Worm (Caenorhabditis elegans) whole organism, midembryonic: ENCODE results near the gene chil-3.
"Not testable (repeated sequence)": the region's sequence is repeated elsewhere in the genome, so short reads cannot be mapped to it uniquely, and the experiment has no call there.

ENCODE experiments used
- T22C8.4 ChIP-seq: fragments of 200-800 bp; sonication (Bioruptor generic); IDR thresholded peaks from 2 replicates; pipeline ENCODE4 v1.3.6; 2022; ENCODE audit warnings: missing genetic modification characterization, missing compliant biosample characterization
- cog-1 ChIP-seq: sonication (generic microtip); optimal IDR thresholded peaks from 2 replicates; lab custom pipeline; 2016; ENCODE audit warnings: missing genetic modification characterization, missing compliant biosample characterization
- flt-1 ChIP-seq: fragments of 200-800 bp; sonication (Bioruptor generic); IDR thresholded peaks from 2 replicates; pipeline ENCODE4 v1.3.6; 2022; ENCODE audit warnings: missing genetic modification characterization, missing compliant biosample characterization
- klf-2 ChIP-seq: fragments of 200-800 bp; sonication (Bioruptor generic); conservative IDR thresholded peaks from 2 replicates; pipeline ENCODE4 v1.3.6; 2022; ENCODE audit warnings: missing genetic modification reagents, missing genetic modification characterization, missing compliant biosample characterization
- med-1 ChIP-seq: sonication (generic microtip); optimal IDR thresholded peaks from 2 replicates; lab custom pipeline; 2017; ENCODE audit warnings: missing genetic modification characterization, mild to moderate bottlenecking, missing compliant biosample characterization, antibody characterized with exemption, missing genetic modification reagents; ENCODE audit not compliant: insufficient read depth
- ref-1 ChIP-seq: fragments of 200-800 bp; sonication (Bioruptor generic); conservative IDR thresholded peaks from 2 replicates; pipeline ENCODE4 v1.3.6; 2022; ENCODE audit warnings: missing genetic modification reagents, missing genetic modification characterization, missing compliant biosample characterization
- tab-1 ChIP-seq: fragments of 200-800 bp; sonication (Bioruptor generic); IDR thresholded peaks from 2 replicates; pipeline ENCODE4 v1.3.6; 2022; ENCODE audit warnings: missing genetic modification characterization, missing compliant biosample characterization
- ztf-23 ChIP-seq: fragments of 200-800 bp; sonication (Bioruptor generic); IDR thresholded peaks from 2 replicates; pipeline ENCODE4 v1.3.6; 2022; ENCODE audit warnings: missing genetic modification reagents, missing genetic modification characterization, missing compliant biosample characterization
- ztf-29 ChIP-seq: fragments of 200-800 bp; sonication (Bioruptor generic); IDR thresholded peaks from 2 replicates; pipeline ENCODE4 v1.3.6; 2022; ENCODE audit warnings: missing genetic modification reagents, missing genetic modification characterization, missing compliant biosample characterization

The chil-3 gene

ce11 chrII:9866378-9866777 is 5.1 kb upstream of the chil-3 start, which contains the start of gene chil-1:
Gene chil-1, minus strand, starts transcription at chrII:9866478.
- not testable (repeated sequence) for TF ChIP-seq med-1; T22C8.4 (GFP tag; lab: Robert Waterston, UW); tab-1 (GFP tag; lab: Robert Waterston, UW)

ce11 chrII:9862147-9862546 is 853 bp upstream of the chil-3 start, which contains the start of gene C08H9.18:
Gene C08H9.18, minus strand, starts transcription at chrII:9862247.
- TF ChIP-seq klf-2 (GFP tag; lab: Robert Waterston, UW) (no peak), cog-1 (tag; lab: Kevin White, UChicago) (no peak)

- TF ChIP-seq klf-2 (GFP tag; lab: Robert Waterston, UW) (no peak), tab-1 (GFP tag; lab: Robert Waterston, UW) (no peak), flt-1 (GFP tag; lab: Robert Waterston, UW) (no peak), med-1 (no peak), ref-1 (GFP tag; lab: Robert Waterston, UW) (no peak), cog-1 (tag; lab: Kevin White, UChicago) (no peak), ztf-29 (GFP tag; lab: Robert Waterston, UW) (no peak), ztf-23 (GFP tag; lab: Robert Waterston, UW) (no peak), T22C8.4 (GFP tag; lab: Robert Waterston, UW) (no peak)
Measured at ce11 chrII:9859575-9859974, 1.7 kb downstream of the chil-3 start, which contains the start of gene chil-5. Gene chil-5, minus strand, starts transcription at chrII:9859675.

ce11 chrII:9857791-9858190 is 3.5 kb downstream of the chil-3 start, which contains the start of gene chil-6:
Gene chil-6, minus strand, starts transcription at chrII:9857891.
- TF ChIP-seq ztf-23 (GFP tag; lab: Robert Waterston, UW) (no peak), klf-2 (GFP tag; lab: Robert Waterston, UW) (no peak), T22C8.4 (GFP tag; lab: Robert Waterston, UW) (no peak), ref-1 (GFP tag; lab: Robert Waterston, UW) (no peak), cog-1 (tag; lab: Kevin White, UChicago) (no peak), med-1 (no peak), flt-1 (GFP tag; lab: Robert Waterston, UW) (no peak)

ce11 chrII:9855620-9856019 is 5.7 kb downstream of the chil-3 start, which contains the start of gene chil-4:
Gene chil-4, minus strand, starts transcription at chrII:9855720.
- TF ChIP-seq ref-1 (GFP tag; lab: Robert Waterston, UW), result no peak
- TF ChIP-seq tab-1 (GFP tag; lab: Robert Waterston, UW), result no peak
- no peak for TF ChIP-seq klf-2 (GFP tag; lab: Robert Waterston, UW)
- no peak for TF ChIP-seq med-1
- TF ChIP-seq flt-1 (GFP tag; lab: Robert Waterston, UW), result no peak
- no peak for TF ChIP-seq ztf-29 (GFP tag; lab: Robert Waterston, UW)
- TF ChIP-seq cog-1 (tag; lab: Kevin White, UChicago), result no peak
- TF ChIP-seq ztf-23 (GFP tag; lab: Robert Waterston, UW), result no peak
- TF ChIP-seq T22C8.4 (GFP tag; lab: Robert Waterston, UW), result no peak

ce11 chrII:9850945-9851344 is 10.3 kb downstream of the chil-3 start, which contains the start of gene ZK938.10:
Gene ZK938.10, minus strand, starts transcription at chrII:9851045.
- TF ChIP-seq T22C8.4 (GFP tag; lab: Robert Waterston, UW) (no peak), cog-1 (tag; lab: Kevin White, UChicago) (no peak)

- TF ChIP-seq T22C8.4 (GFP tag; lab: Robert Waterston, UW) (no peak), ref-1 (GFP tag; lab: Robert Waterston, UW) (no peak), klf-2 (GFP tag; lab: Robert Waterston, UW) (no peak), ztf-29 (GFP tag; lab: Robert Waterston, UW) (no peak), ztf-23 (GFP tag; lab: Robert Waterston, UW) (no peak), flt-1 (GFP tag; lab: Robert Waterston, UW) (no peak), tab-1 (GFP tag; lab: Robert Waterston, UW) (no peak), med-1 (no peak), cog-1 (tag; lab: Kevin White, UChicago) (no peak)
Measured at ce11 chrII:9849497-9849896, 11.8 kb downstream of the chil-3 start, which contains the start of gene old-2. Gene old-2, minus strand, starts transcription at chrII:9849597.

ce11 chrII:9845239-9845638 is 16.1 kb downstream of the chil-3 start, which contains the start of gene chil-9:
Gene chil-9, minus strand, starts transcription at chrII:9845339.
- no peak for TF ChIP-seq cog-1 (tag; lab: Kevin White, UChicago)
- TF ChIP-seq klf-2 (GFP tag; lab: Robert Waterston, UW), result no peak
- no peak for TF ChIP-seq T22C8.4 (GFP tag; lab: Robert Waterston, UW)
- TF ChIP-seq tab-1 (GFP tag; lab: Robert Waterston, UW), result no peak
- no peak for TF ChIP-seq med-1
- TF ChIP-seq ztf-23 (GFP tag; lab: Robert Waterston, UW), result no peak
- no peak for TF ChIP-seq flt-1 (GFP tag; lab: Robert Waterston, UW)
- TF ChIP-seq ztf-29 (GFP tag; lab: Robert Waterston, UW), result no peak
- TF ChIP-seq ref-1 (GFP tag; lab: Robert Waterston, UW), result no peak

- TF ChIP-seq tab-1 (GFP tag; lab: Robert Waterston, UW), result no peak
- no peak for TF ChIP-seq ztf-29 (GFP tag; lab: Robert Waterston, UW)
- no peak for TF ChIP-seq T22C8.4 (GFP tag; lab: Robert Waterston, UW)
- TF ChIP-seq med-1, result no peak
- no peak for TF ChIP-seq ztf-23 (GFP tag; lab: Robert Waterston, UW)
- no peak for TF ChIP-seq ref-1 (GFP tag; lab: Robert Waterston, UW)
- no peak for TF ChIP-seq flt-1 (GFP tag; lab: Robert Waterston, UW)
- no peak for TF ChIP-seq klf-2 (GFP tag; lab: Robert Waterston, UW)
- no peak for TF ChIP-seq cog-1 (tag; lab: Kevin White, UChicago)
Measured at ce11 chrII:9841985-9842505, 19.2 kb downstream of the chil-3 start, which contains the start of gene rnh-1.2. Gene rnh-1.2, minus strand, starts transcription at chrII:9842035.

- TF ChIP-seq ztf-29 (GFP tag; lab: Robert Waterston, UW) (no peak), flt-1 (GFP tag; lab: Robert Waterston, UW) (no peak), cog-1 (tag; lab: Kevin White, UChicago) (no peak), med-1 (no peak)
Measured at ce11 chrII:9840313-9840712, 21.0 kb downstream of the chil-3 start, which contains the start of gene ZK938.11. Gene ZK938.11, minus strand, starts transcription at chrII:9840413.
